Worm (Caenorhabditis elegans): ENCODE data around the gene AH9.1.
A peak's percentile ranks its signal among the peaks of the same experiment; 100 is the strongest.

- no peak for TF ChIP-seq pqm-1 (tag; optimal IDR thresholded peaks at IDR 0.05)
- TF ChIP-seq ama-1 (optimal IDR thresholded peaks at IDR 0.05), result no peak
- TF ChIP-seq lin-13 (GFP tag; optimal IDR thresholded peaks at IDR 0.05), result no peak
- TF ChIP-seq nhr-76 (tag; optimal IDR thresholded peaks at IDR 0.05), result no peak
- TF ChIP-seq fos-1 (tag; optimal IDR thresholded peaks at IDR 0.05), result no peak
- TF ChIP-seq zfp-3 (GFP tag; conservative IDR thresholded peaks at IDR 0.05), result no peak
- no peak for TF ChIP-seq lin-15B (tag; optimal IDR thresholded peaks at IDR 0.05)
- TF ChIP-seq mdl-1 (tag; optimal IDR thresholded peaks at IDR 0.05), result no peak
- no peak for TF ChIP-seq ces-1 (GFP tag; optimal IDR thresholded peaks at IDR 0.05)
- peak; percentile 81 for TF ChIP-seq fkh-10 (GFP tag; optimal IDR thresholded peaks at IDR 0.05)
These were observed 20.0 kb upstream of the AH9.1 start for ce11 chrX:2266777-2267176.
